Fruit fly (Drosophila melanogaster) whole organism, embryonic: Measurements from ENCODE around the gene CG14442.

Experiments used
- Bdp1 ChIP-seq: fragments of 200-800 bp; sonication (Bioruptor generic); optimal IDR thresholded peaks from 3 replicates; lab custom pipeline; 2016; ENCODE audit warnings: missing biosample characterization, missing genetic modification characterization
- Bgb ChIP-seq: fragments of 200-800 bp; sonication (Bioruptor generic); IDR thresholded peaks from 2 replicates; pipeline ENCODE4 v1.3.6; 2022; ENCODE audit warnings: missing biosample characterization, missing genetic modification characterization; ENCODE audit not compliant: partially characterized antibody
- CG1024 ChIP-seq: fragments of 200-800 bp; sonication (Bioruptor generic); IDR thresholded peaks from 2 replicates; pipeline ENCODE4 v1.3.6; 2022; ENCODE audit warnings: missing biosample characterization, missing genetic modification characterization
- CG10431 ChIP-seq: fragments of 200-800 bp; sonication (Bioruptor generic); optimal IDR thresholded peaks from 3 replicates; lab custom pipeline; 2018; ENCODE audit warnings: missing biosample characterization, mild to moderate bottlenecking, missing genetic modification characterization
- CG12071 ChIP-seq: fragments of 200-800 bp; sonication (Bioruptor generic); optimal IDR thresholded peaks from 3 replicates; lab custom pipeline; 2018; ENCODE audit warnings: missing biosample characterization, mild to moderate bottlenecking, missing genetic modification characterization
- CG12155 ChIP-seq: fragments of 200-800 bp; sonication (Bioruptor generic); optimal IDR thresholded peaks from 3 replicates; lab custom pipeline; 2016; ENCODE audit warnings: missing biosample characterization, missing genetic modification characterization
- CG13424 ChIP-seq: fragments of 200-800 bp; sonication (Bioruptor generic); optimal IDR thresholded peaks from 2 replicates; lab custom pipeline; 2019; ENCODE audit warnings: missing biosample characterization, mild to moderate bottlenecking, missing genetic modification characterization, moderate library complexity
- CG13624 ChIP-seq: fragments of 200-800 bp; sonication (Bioruptor generic); optimal IDR thresholded peaks from 2 replicates; lab custom pipeline; 2016; ENCODE audit warnings: missing biosample characterization, missing genetic modification characterization
- CG13775 ChIP-seq: fragments of 200-800 bp; sonication (Bioruptor generic); optimal IDR thresholded peaks from 3 replicates; lab custom pipeline; 2017; ENCODE audit warnings: missing biosample characterization, mild to moderate bottlenecking, missing genetic modification characterization
- CG15479 ChIP-seq: fragments of 200-800 bp; sonication (Bioruptor generic); optimal IDR thresholded peaks from 3 replicates; lab custom pipeline; 2019; ENCODE audit warnings: missing biosample characterization, mild to moderate bottlenecking, missing genetic modification characterization, moderate library complexity
- CG17186 ChIP-seq: fragments of 200-800 bp; sonication (Bioruptor generic); optimal IDR thresholded peaks from 3 replicates; lab custom pipeline; 2017; ENCODE audit warnings: missing biosample characterization, missing genetic modification reagents, missing genetic modification characterization
- CG17912 ChIP-seq: fragments of 200-800 bp; sonication (Bioruptor generic); optimal IDR thresholded peaks from 2 replicates; lab custom pipeline; 2018; ENCODE audit warnings: missing biosample characterization, mild to moderate bottlenecking, missing genetic modification characterization
- CG3065 ChIP-seq: fragments of 200-800 bp; sonication (Bioruptor generic); optimal IDR thresholded peaks from 2 replicates; lab custom pipeline; 2016; ENCODE audit warnings: missing biosample characterization, missing genetic modification characterization
- CG3281 ChIP-seq: fragments of 200-800 bp; sonication (Bioruptor generic); optimal IDR thresholded peaks from 3 replicates; lab custom pipeline; 2017; ENCODE audit warnings: missing biosample characterization, mild to moderate bottlenecking, missing genetic modification characterization
- CG33213 ChIP-seq: fragments of 200-800 bp; sonication (Bioruptor generic); optimal IDR thresholded peaks from 3 replicates; lab custom pipeline; 2016; ENCODE audit warnings: missing biosample characterization, missing genetic modification characterization
- CG6272 ChIP-seq: fragments of 200-800 bp; sonication (Bioruptor generic); IDR thresholded peaks from 2 replicates; pipeline ENCODE4 v1.3.6; 2022; ENCODE audit warnings: missing biosample characterization, missing genetic modification characterization
- CG7556 ChIP-seq: fragments of 200-800 bp; sonication (Bioruptor generic); optimal IDR thresholded peaks from 2 replicates; lab custom pipeline; 2017; ENCODE audit warnings: missing biosample characterization, mild to moderate bottlenecking, missing genetic modification characterization
- CG7987 ChIP-seq: fragments of 200-800 bp; sonication (Bioruptor generic); optimal IDR thresholded peaks from 2 replicates; lab custom pipeline; 2018; ENCODE audit warnings: missing biosample characterization, mild to moderate bottlenecking, missing genetic modification characterization, moderate library complexity
- CG8290 ChIP-seq, 3 experiments: fragments of 200-800 bp; sonication (Bioruptor generic); optimal IDR thresholded peaks; 2 replicates each; lab custom pipeline; 2016 to 2019; ENCODE audit warnings: missing biosample characterization in 3 of 3, missing genetic modification characterization in 3 of 3, mild to moderate bottlenecking in 2 of 3, moderate library complexity in 1 of 3
- D ChIP-seq, 2 experiments: fragments of 200-800 bp in 1 of 2; fragments of >200 bp in 1 of 2; sonication (Bioruptor generic) in 1 of 2; optimal IDR thresholded peaks; 2 replicates in 1 of 2; 3 replicates in 1 of 2; lab custom pipeline; 2017; ENCODE audit warnings: mild to moderate bottlenecking in 1 of 2, missing biosample characterization in 1 of 2, missing genetic modification characterization in 1 of 2, missing genetic modification reagents in 1 of 2
- Dbx ChIP-seq: fragments of 200-800 bp; sonication (Bioruptor generic); IDR thresholded peaks from 3 replicates; pipeline ENCODE4 v1.3.6; 2022; ENCODE audit warnings: missing biosample characterization, missing genetic modification characterization
- Deaf1 ChIP-seq: fragments of 200-800 bp; optimal IDR thresholded peaks from 3 replicates; lab custom pipeline; 2019; ENCODE audit warnings: missing biosample characterization, mild to moderate bottlenecking, missing genetic modification characterization, moderate library complexity
- Dll ChIP-seq: fragments of 200-800 bp; sonication (Bioruptor generic); IDR thresholded peaks from 4 replicates; pipeline ENCODE4 v1.3.6; 2022; ENCODE audit warnings: missing biosample characterization, missing genetic modification characterization; ENCODE audit not compliant: partially characterized antibody
- Elba2 ChIP-seq: fragments of 200-800 bp; sonication (Bioruptor generic); optimal IDR thresholded peaks from 3 replicates; lab custom pipeline; 2016; ENCODE audit warnings: missing biosample characterization, missing genetic modification characterization
- HLH3B ChIP-seq: fragments of 200-800 bp; sonication (Bioruptor generic); IDR thresholded peaks from 2 replicates; pipeline ENCODE4 v1.3.6; 2022; ENCODE audit warnings: missing biosample characterization, missing genetic modification characterization
- Hr51 ChIP-seq, 2 experiments: fragments of 200-800 bp; sonication (Bioruptor generic); optimal IDR thresholded peaks; 2 replicates in 1 of 2; 3 replicates in 1 of 2; lab custom pipeline; 2016 to 2018; ENCODE audit warnings: missing biosample characterization in 2 of 2, missing genetic modification characterization in 2 of 2, mild to moderate bottlenecking in 1 of 2, moderate library complexity in 1 of 2
- Jarid2 ChIP-seq: fragments of 200-800 bp; sonication (Bioruptor generic); optimal IDR thresholded peaks from 3 replicates; lab custom pipeline; 2017; ENCODE audit warnings: mild to moderate bottlenecking, missing biosample characterization, missing genetic modification reagents, missing genetic modification characterization
- Myb ChIP-seq: fragments of 200-800 bp; sonication (Bioruptor generic); optimal IDR thresholded peaks from 2 replicates; lab custom pipeline; 2016; ENCODE audit warnings: missing biosample characterization, missing genetic modification characterization
- NK7.1 ChIP-seq: fragments of 200-800 bp; sonication (Bioruptor generic); optimal IDR thresholded peaks from 3 replicates; lab custom pipeline; 2016; ENCODE audit warnings: missing biosample characterization, missing genetic modification characterization
- Neu2 ChIP-seq: fragments of 200-800 bp; sonication (Bioruptor generic); optimal IDR thresholded peaks from 3 replicates; lab custom pipeline; 2016; ENCODE audit warnings: missing biosample characterization, missing genetic modification characterization, borderline replicate concordance
- Nf-YC ChIP-seq: fragments of 200-800 bp; optimal IDR thresholded peaks from 3 replicates; lab custom pipeline; 2019; ENCODE audit warnings: missing biosample characterization, mild to moderate bottlenecking, missing genetic modification characterization, moderate library complexity
- NfI ChIP-seq: fragments of 200-800 bp; sonication (Bioruptor generic); optimal IDR thresholded peaks from 3 replicates; lab custom pipeline; 2018; ENCODE audit warnings: missing biosample characterization, mild to moderate bottlenecking, missing genetic modification characterization, moderate library complexity
- Opbp ChIP-seq: fragments of 200-800 bp; sonication (Bioruptor generic); IDR thresholded peaks from 3 replicates; pipeline ENCODE4 v1.3.6; 2022; ENCODE audit warnings: missing biosample characterization, missing genetic modification characterization; ENCODE audit not compliant: partially characterized antibody
- PHDP ChIP-seq: fragments of 200-800 bp; sonication (Bioruptor generic); optimal IDR thresholded peaks from 3 replicates; lab custom pipeline; 2018; ENCODE audit warnings: missing biosample characterization, mild to moderate bottlenecking, missing genetic modification characterization, moderate library complexity
- bowl ChIP-seq: fragments of 200-800 bp; sonication (Bioruptor generic); IDR thresholded peaks from 2 replicates; pipeline ENCODE4 v1.3.6; 2022; ENCODE audit warnings: missing biosample characterization, missing genetic modification characterization
- caup ChIP-seq: fragments of 200-800 bp; sonication (Bioruptor generic); optimal IDR thresholded peaks from 3 replicates; lab custom pipeline; 2017; ENCODE audit warnings: missing biosample characterization, mild to moderate bottlenecking, missing genetic modification characterization, moderate library complexity; ENCODE audit not compliant: severe bottlenecking
- chif ChIP-seq, 2 experiments: fragments of 200-800 bp; sonication (Bioruptor generic); optimal IDR thresholded peaks; 3 replicates each; lab custom pipeline; 2016; ENCODE audit warnings: missing biosample characterization in 2 of 2, missing genetic modification characterization in 2 of 2
- crp ChIP-seq, 2 experiments: fragments of 200-800 bp; sonication (Bioruptor generic); optimal IDR thresholded peaks; 2 replicates in 1 of 2; 3 replicates in 1 of 2; lab custom pipeline; 2017; ENCODE audit warnings: missing biosample characterization in 2 of 2, missing genetic modification characterization in 2 of 2, mild to moderate bottlenecking in 1 of 2, moderate library complexity in 1 of 2
- dati ChIP-seq: fragments of 200-800 bp; sonication (Bioruptor generic); IDR thresholded peaks from 2 replicates; pipeline ENCODE4 v1.3.6; 2022; ENCODE audit warnings: missing biosample characterization, missing genetic modification characterization
- hkb ChIP-seq, 2 experiments: fragments of 200-800 bp in 1 of 2; fragments of >200 bp in 1 of 2; sonication (Bioruptor generic) in 1 of 2; IDR thresholded peaks in 1 of 2; optimal IDR thresholded peaks in 1 of 2; 2 replicates each; pipeline versions ENCODE4 v1.3.6 to Lab custom; 2017 to 2022; ENCODE audit warnings: missing biosample characterization in 1 of 2, missing genetic modification characterization in 1 of 2
- kah ChIP-seq: fragments of 200-800 bp; sonication (Bioruptor generic); optimal IDR thresholded peaks from 2 replicates; lab custom pipeline; 2018; ENCODE audit warnings: missing biosample characterization, mild to moderate bottlenecking, missing genetic modification characterization
- mam ChIP-seq: fragments of 200-800 bp; sonication (Bioruptor generic); optimal IDR thresholded peaks from 3 replicates; lab custom pipeline; 2016; ENCODE audit warnings: missing biosample characterization, missing genetic modification characterization
- nmo ChIP-seq: fragments of 200-800 bp; sonication (Bioruptor generic); optimal IDR thresholded peaks from 2 replicates; lab custom pipeline; 2018; ENCODE audit warnings: missing biosample characterization, mild to moderate bottlenecking, missing genetic modification characterization, moderate library complexity
- pho ChIP-seq: fragments of 200-800 bp; sonication (Bioruptor generic); optimal IDR thresholded peaks from 2 replicates; lab custom pipeline; 2016; ENCODE audit warnings: missing biosample characterization, missing genetic modification characterization
- sim ChIP-seq: fragments of 200-800 bp; sonication (Bioruptor generic); IDR thresholded peaks from 2 replicates; pipeline ENCODE4 v1.3.6; 2022; ENCODE audit warnings: missing biosample characterization, missing genetic modification characterization
- ssp ChIP-seq: fragments of 200-800 bp; sonication (Bioruptor generic); IDR thresholded peaks from 2 replicates; pipeline ENCODE4 v1.3.6; 2022; ENCODE audit warnings: missing biosample characterization, missing genetic modification characterization
- vvl ChIP-seq: fragments of 200-800 bp; sonication (Bioruptor generic); IDR thresholded peaks from 2 replicates; pipeline ENCODE4 v1.3.6; 2022; ENCODE audit warnings: missing biosample characterization, missing genetic modification characterization

CG14442 gene

dm6 chrX:6662876-6663551 is 31.8 kb downstream of the CG14442 start (continued):
- no peak for TF ChIP-seq dati (GFP tag; lab: Robert Waterston, UW)
- no peak for TF ChIP-seq Bgb (GFP tag; lab: Robert Waterston, UW)
- peak; percentile 48 for TF ChIP-seq pho
- peak; percentile 23 for TF ChIP-seq PHDP (tag; lab: Kevin White, UChicago)
- TF ChIP-seq CG17912 (GFP tag; lab: Kevin White, UChicago) = no peak
- TF ChIP-seq CG13624 = peak; percentile 17
- TF ChIP-seq sim (GFP tag; lab: Robert Waterston, UW) = no peak
- peak; percentile 40; the same call in 1 of the 2 replicates for TF ChIP-seq ssp
- TF ChIP-seq CG3281 = peak; percentile 19
- no peak for TF ChIP-seq kah
- TF ChIP-seq nmo (GFP tag; lab: Kevin White, UChicago) = peak; percentile 19
- TF ChIP-seq CG17186 = no peak
- TF ChIP-seq Hr51 (GFP tag; optimal IDR thresholded peaks at IDR 0.05; lab: Kevin White, UChicago) = peak in 1 of 2 experiments; percentile 44
- TF ChIP-seq NfI = peak; percentile 31
- no peak for TF ChIP-seq CG13775
- TF ChIP-seq bowl (GFP tag; lab: Robert Waterston, UW) = no peak
- no peak for TF ChIP-seq CG1024 (GFP tag; lab: Robert Waterston, UW)
- TF ChIP-seq CG12071 (GFP tag; lab: Kevin White, UChicago) = no peak
- TF ChIP-seq Dbx (GFP tag; lab: Robert Waterston, UW) = 0 out of 3 replicates have a peak, but pooled peaks have one; percentile 34
- TF ChIP-seq CG15479 (GFP tag; lab: Kevin White, UChicago) = no peak
- no peak for TF ChIP-seq Neu2 (GFP tag; lab: Kevin White, UChicago)
- no peak for TF ChIP-seq D (optimal IDR thresholded peaks at IDR 0.05; lab: Kevin White, UChicago)
- TF ChIP-seq D (GFP tag; optimal IDR thresholded peaks at IDR 0.05; lab: Kevin White, UChicago) = no peak
- no peak for TF ChIP-seq CG3065 (GFP tag; lab: Kevin White, UChicago)
- no peak for TF ChIP-seq Elba2 (GFP tag; lab: Kevin White, UChicago)
- no peak for TF ChIP-seq hkb (optimal IDR thresholded peaks at IDR 0.05; lab: Kevin White, UChicago)
- peak; percentile 52 for TF ChIP-seq hkb (GFP tag; IDR thresholded peaks at IDR 0.05; lab: Robert Waterston, UW)
- TF ChIP-seq crp (GFP tag; optimal IDR thresholded peaks at IDR 0.05; lab: Kevin White, UChicago) = no peak
- peak; percentile 41 for TF ChIP-seq CG13424
- no peak for TF ChIP-seq Opbp
- no peak for TF ChIP-seq CG10431 (GFP tag; lab: Kevin White, UChicago)
- TF ChIP-seq CG12155 = peak; percentile 2
- TF ChIP-seq mam (GFP tag; lab: Kevin White, UChicago) = peak; percentile 24
- TF ChIP-seq CG8290 (GFP tag; optimal IDR thresholded peaks at IDR 0.05; lab: Kevin White, UChicago) = no peak
- peak in 1 of 2 experiments; percentile 46 for TF ChIP-seq CG8290 (tag; optimal IDR thresholded peaks at IDR 0.05; lab: Kevin White, UChicago)
- peak; percentile 43 for TF ChIP-seq CG7556 (GFP tag; lab: Kevin White, UChicago)
- TF ChIP-seq Jarid2 = no peak
- no peak for TF ChIP-seq CG33213 (GFP tag; lab: Kevin White, UChicago)
- no peak for TF ChIP-seq Deaf1 (tag; lab: Kevin White, UChicago)
- TF ChIP-seq CG7987 (GFP tag; lab: Kevin White, UChicago) = no peak
- TF ChIP-seq Dll = no peak
- TF ChIP-seq vvl (GFP tag; lab: Robert Waterston, UW) = peak; percentile 47
- no peak for TF ChIP-seq Myb
- TF ChIP-seq CG6272 (GFP tag; lab: Robert Waterston, UW) = no peak
- TF ChIP-seq Nf-YC = peak; percentile 20
- peak; percentile 8 for TF ChIP-seq NK7.1 (GFP tag; lab: Kevin White, UChicago)
- no peak for TF ChIP-seq Bdp1 (GFP tag; lab: Kevin White, UChicago)
- TF ChIP-seq caup (GFP tag; lab: Kevin White, UChicago) = no peak
- TF ChIP-seq HLH3B (GFP tag; lab: Robert Waterston, UW) = peak; percentile 51; the same call in 1 of the 2 replicates
- peak; percentile 19 to 21 for TF ChIP-seq chif (GFP tag; optimal IDR thresholded peaks at IDR 0.05; lab: Kevin White, UChicago)
